Worm (Caenorhabditis elegans): ENCODE results near the gene T22F3.8.

ce11 chrV:3554869-3555268 is 50.4 kb downstream of the T22F3.8 start, which contains the start of gene grl-29:
- TF ChIP-seq aly-1 (tag; optimal IDR thresholded peaks at IDR 0.05) (no peak), ceh-36 (tag; optimal IDR thresholded peaks at IDR 0.05) (no peak), ama-1 (optimal IDR thresholded peaks at IDR 0.05) (no peak), hmbx-1 (tag; optimal IDR thresholded peaks at IDR 0.05) (no peak), sea-1 (GFP tag; conservative IDR thresholded peaks at IDR 0.05) (no peak), F13C5.2 (tag; optimal IDR thresholded peaks at IDR 0.05) (no peak), hnd-1 (tag; optimal IDR thresholded peaks at IDR 0.05) (no peak), pes-1 (GFP tag; IDR thresholded peaks at IDR 0.05) (no peak), flt-1 (GFP tag; IDR thresholded peaks at IDR 0.05) (no peak), B0310.2 (tag; optimal IDR thresholded peaks at IDR 0.05) (no peak), tbx-37 (GFP tag; conservative IDR thresholded peaks at IDR 0.05) (no peak), ets-7 (tag; optimal IDR thresholded peaks at IDR 0.05) (no peak), tbx-11 (GFP tag; IDR thresholded peaks at IDR 0.05) (no peak), tra-4 (tag; optimal IDR thresholded peaks at IDR 0.05) (no peak)
